Worm (Caenorhabditis elegans): Measurements from ENCODE around the gene Y53F4B.18.

The Y53F4B.18 gene

DNA sequence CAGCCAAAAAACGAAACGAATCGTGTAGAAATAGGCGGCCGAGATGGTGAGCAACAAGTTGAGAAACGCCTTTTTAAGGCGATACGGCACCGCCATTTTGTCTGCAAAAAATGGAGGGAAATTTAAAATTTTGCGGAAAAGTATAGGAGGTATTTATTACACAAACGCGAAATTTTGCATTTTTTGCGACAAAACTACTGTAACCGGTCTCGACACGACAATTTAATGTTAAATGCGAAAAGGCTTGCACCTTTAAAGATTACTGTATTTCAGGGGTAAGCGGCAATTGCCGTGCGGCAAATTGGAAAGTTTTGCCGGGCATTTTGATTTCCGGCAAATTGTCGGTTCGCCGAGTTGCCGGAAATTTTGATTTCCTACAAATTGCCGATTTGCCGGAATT lies at the start of gene Y53F4B.18:
Gene Y53F4B.18 (minus strand): TSS at position 101 of the 400 bp plus-strand sequence.
- TF ChIP-seq ceh-13 (GFP tag; optimal IDR thresholded peaks at IDR 0.05): no peak
- no peak for TF ChIP-seq ama-1 (optimal IDR thresholded peaks at IDR 0.05)
- TF ChIP-seq B0310.2 (tag; optimal IDR thresholded peaks at IDR 0.05): no peak
- no peak for TF ChIP-seq hnd-1 (tag; optimal IDR thresholded peaks at IDR 0.05)
- TF ChIP-seq pes-1 (GFP tag; IDR thresholded peaks at IDR 0.05): no peak
- TF ChIP-seq scrt-1 (GFP tag; IDR thresholded peaks at IDR 0.05): no peak
- no peak for TF ChIP-seq sea-1 (GFP tag; conservative IDR thresholded peaks at IDR 0.05)
- TF ChIP-seq tbx-11 (GFP tag; IDR thresholded peaks at IDR 0.05): no peak
- TF ChIP-seq F13C5.2 (tag; optimal IDR thresholded peaks at IDR 0.05): no peak

DNA sequence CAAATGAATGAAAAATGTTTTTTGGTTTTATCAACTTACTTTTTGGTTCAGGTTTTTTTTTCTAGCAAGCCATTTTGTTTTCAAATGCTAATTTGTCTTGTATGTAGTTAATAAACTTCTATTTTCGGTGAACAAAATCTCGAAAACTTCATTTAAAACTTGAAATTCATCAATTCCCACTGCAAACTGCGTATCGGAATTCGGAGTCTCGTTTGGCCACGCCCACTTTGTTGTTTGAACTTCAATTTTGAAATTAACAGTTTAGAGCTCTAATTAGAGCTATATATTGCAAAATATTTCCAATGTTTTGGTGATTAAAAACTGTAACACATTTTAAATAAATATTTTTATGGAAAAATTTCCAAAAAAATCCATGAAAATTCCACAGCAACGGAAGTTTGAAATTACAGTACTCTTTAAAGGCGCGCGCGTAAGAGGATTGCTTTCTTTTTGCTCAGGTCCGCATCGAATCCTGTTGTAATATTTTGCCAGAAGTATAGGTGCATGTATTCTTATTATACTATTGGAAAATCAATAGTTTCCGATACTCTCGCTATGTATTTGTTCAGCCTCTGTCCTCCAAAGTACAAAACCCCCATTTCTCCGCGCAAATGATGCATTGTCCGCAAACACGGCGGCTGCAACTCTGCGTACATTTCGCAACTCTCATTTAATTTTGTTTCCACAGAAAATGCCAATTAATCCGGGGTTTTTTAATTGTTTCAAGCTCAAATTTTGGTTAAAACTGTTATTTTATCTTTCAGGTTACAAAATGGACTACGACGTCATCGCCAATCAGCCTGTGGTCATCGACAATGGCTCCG lies 48.3 kb upstream of the Y53F4B.18 start, which contains the start of gene arp-1:
Gene arp-1 (plus strand): TSS at position 765 of the 824 bp plus-strand sequence.
- no peak for TF ChIP-seq F13C5.2 (tag; optimal IDR thresholded peaks at IDR 0.05)
- no peak for TF ChIP-seq tra-4 (tag; optimal IDR thresholded peaks at IDR 0.05)
- peak; percentile 35 for TF ChIP-seq hmg-4 (GFP tag; optimal IDR thresholded peaks at IDR 0.05)
- TF ChIP-seq ets-7 (tag; optimal IDR thresholded peaks at IDR 0.05): no peak

DNA sequence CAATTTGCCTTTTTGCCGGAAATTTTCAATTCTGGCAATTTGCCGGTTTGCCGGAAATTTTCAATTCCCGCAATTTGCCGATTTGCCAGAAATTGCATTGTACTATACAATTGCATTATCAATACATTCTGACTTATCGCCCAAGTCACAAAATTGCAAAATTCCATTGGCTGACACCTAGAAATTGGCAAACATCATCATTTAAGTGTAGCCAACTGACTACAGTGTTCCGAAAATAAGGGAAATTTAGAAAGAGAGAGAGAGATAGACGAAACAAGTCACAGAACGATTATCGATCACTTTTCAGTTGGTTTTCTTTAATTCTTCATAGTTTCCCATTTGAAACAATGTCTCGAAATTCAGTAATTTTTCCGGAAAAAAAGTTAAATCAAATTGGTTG lies 39.9 kb upstream of the Y53F4B.18 start:
- TF ChIP-seq pes-1 (GFP tag; IDR thresholded peaks at IDR 0.05) (no peak), F13C5.2 (tag; optimal IDR thresholded peaks at IDR 0.05) (no peak), sea-1 (GFP tag; conservative IDR thresholded peaks at IDR 0.05) (no peak), hmbx-1 (tag; optimal IDR thresholded peaks at IDR 0.05) (no peak), tbx-37 (GFP tag; conservative IDR thresholded peaks at IDR 0.05) (no peak), ceh-36 (tag; optimal IDR thresholded peaks at IDR 0.05) (no peak), hnd-1 (tag; optimal IDR thresholded peaks at IDR 0.05) (no peak), ets-7 (tag; optimal IDR thresholded peaks at IDR 0.05) (no peak), ama-1 (optimal IDR thresholded peaks at IDR 0.05) (no peak), tbx-11 (GFP tag; IDR thresholded peaks at IDR 0.05) (no peak), flt-1 (GFP tag; IDR thresholded peaks at IDR 0.05) (no peak), aly-1 (tag; optimal IDR thresholded peaks at IDR 0.05) (no peak), B0310.2 (tag; optimal IDR thresholded peaks at IDR 0.05) (no peak)

DNA sequence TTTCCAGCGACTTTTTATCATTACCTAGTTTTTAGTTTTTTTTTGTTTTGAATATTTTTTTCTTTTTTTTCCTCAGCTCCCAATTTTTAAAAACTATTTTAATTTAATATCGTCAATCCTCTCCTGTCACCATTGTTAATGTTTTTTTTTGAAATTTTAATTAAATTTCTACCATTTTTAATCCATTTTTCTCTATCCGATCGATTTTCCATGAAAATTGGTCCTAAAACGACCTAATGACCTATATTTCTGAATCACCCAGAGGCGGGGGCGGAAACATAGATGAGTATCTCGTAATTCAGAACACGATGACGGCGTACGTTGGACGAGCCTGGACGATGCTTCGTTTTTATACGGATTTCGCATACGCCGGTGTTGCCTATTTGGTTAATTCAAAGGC lies 38.4 kb upstream of the Y53F4B.18 start, which contains the start of gene Y53F4B.39:
Gene Y53F4B.39 (plus strand): TSS at position 301 of the 400 bp plus-strand sequence.
- TF ChIP-seq aly-1 (tag; optimal IDR thresholded peaks at IDR 0.05): no peak

DNA sequence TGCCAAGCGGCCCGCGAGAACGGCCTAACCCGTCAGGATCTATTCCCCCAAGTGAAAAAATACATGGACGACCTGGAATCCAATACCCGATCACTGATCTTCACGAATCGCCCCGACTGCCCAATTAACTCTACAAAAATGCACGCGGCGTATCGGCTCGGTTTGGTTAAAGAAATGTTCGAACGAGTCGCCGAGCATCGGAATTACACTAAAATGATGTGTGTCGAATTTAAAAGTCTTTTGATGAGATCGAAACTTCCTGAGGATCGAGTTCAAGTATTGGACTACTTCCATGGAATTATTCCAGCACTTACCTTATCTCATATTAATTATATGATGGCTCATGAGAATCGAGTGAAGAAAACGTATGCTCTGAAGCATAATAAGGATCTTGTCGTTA lies 35.7 kb upstream of the Y53F4B.18 start:
- TF ChIP-seq F13C5.2 (tag; optimal IDR thresholded peaks at IDR 0.05): no peak
- no peak for TF ChIP-seq tra-4 (tag; optimal IDR thresholded peaks at IDR 0.05)
- no peak for TF ChIP-seq hmbx-1 (tag; optimal IDR thresholded peaks at IDR 0.05)
- TF ChIP-seq hnd-1 (tag; optimal IDR thresholded peaks at IDR 0.05): no peak
- no peak for TF ChIP-seq ets-7 (tag; optimal IDR thresholded peaks at IDR 0.05)
- TF ChIP-seq ceh-13 (GFP tag; optimal IDR thresholded peaks at IDR 0.05): no peak
- no peak for TF ChIP-seq pes-1 (GFP tag; IDR thresholded peaks at IDR 0.05)
- no peak for TF ChIP-seq tbx-11 (GFP tag; IDR thresholded peaks at IDR 0.05)
- TF ChIP-seq sea-1 (GFP tag; conservative IDR thresholded peaks at IDR 0.05): no peak
- TF ChIP-seq ama-1 (optimal IDR thresholded peaks at IDR 0.05): no peak
- TF ChIP-seq tbx-37 (GFP tag; conservative IDR thresholded peaks at IDR 0.05): no peak
- no peak for TF ChIP-seq ceh-36 (tag; optimal IDR thresholded peaks at IDR 0.05)
- TF ChIP-seq aly-1 (tag; optimal IDR thresholded peaks at IDR 0.05): no peak
- TF ChIP-seq B0310.2 (tag; optimal IDR thresholded peaks at IDR 0.05): no peak

DNA sequence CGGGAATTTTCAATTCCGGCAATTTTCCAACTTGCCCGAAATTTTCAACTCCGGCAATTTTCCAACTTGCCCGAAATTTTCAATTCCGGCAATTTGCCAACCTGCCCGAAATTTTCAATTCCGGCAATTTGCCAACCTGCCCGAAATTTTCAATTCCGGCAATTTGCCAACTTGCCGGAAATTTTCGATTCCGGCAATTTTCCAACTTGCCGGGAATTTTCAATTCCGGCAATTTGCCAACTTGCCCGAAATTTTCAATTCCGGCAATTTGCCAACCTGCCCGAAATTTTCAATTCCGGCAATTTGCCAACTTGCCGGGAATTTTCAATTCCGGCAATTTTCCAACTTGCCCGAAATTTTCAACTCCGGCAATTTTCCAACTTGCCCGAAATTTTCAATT lies 24.9 kb upstream of the Y53F4B.18 start:
- 0 out of 2 replicates have a peak, but pooled peaks have one; percentile 51 for TF ChIP-seq scrt-1 (GFP tag; IDR thresholded peaks at IDR 0.05)
- TF ChIP-seq pes-1 (GFP tag; IDR thresholded peaks at IDR 0.05): peak; percentile 12; the same call in 1 of the 2 replicates

DNA sequence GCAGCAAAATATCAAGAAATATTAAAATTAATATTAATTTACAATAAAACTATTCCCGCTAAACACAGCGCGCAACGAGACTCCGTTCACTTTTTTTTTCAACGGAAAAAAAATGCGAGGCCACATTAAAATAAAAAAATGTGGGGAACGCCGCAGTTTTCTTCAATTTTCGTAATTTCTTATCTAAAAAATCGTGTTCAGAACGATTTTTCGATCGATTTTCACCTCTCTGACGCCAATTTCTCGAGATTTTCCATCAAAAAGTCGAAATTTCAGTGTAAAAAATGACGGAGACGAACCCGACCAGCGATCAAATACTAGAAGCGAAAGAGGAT lies 18.4 kb upstream of the Y53F4B.18 start, which contains the start of gene Y53F4B.21:
Gene Y53F4B.21 (plus strand): TSS at position 285 of the 335 bp plus-strand sequence.
- TF ChIP-seq pes-1 (GFP tag; IDR thresholded peaks at IDR 0.05): no peak

DNA sequence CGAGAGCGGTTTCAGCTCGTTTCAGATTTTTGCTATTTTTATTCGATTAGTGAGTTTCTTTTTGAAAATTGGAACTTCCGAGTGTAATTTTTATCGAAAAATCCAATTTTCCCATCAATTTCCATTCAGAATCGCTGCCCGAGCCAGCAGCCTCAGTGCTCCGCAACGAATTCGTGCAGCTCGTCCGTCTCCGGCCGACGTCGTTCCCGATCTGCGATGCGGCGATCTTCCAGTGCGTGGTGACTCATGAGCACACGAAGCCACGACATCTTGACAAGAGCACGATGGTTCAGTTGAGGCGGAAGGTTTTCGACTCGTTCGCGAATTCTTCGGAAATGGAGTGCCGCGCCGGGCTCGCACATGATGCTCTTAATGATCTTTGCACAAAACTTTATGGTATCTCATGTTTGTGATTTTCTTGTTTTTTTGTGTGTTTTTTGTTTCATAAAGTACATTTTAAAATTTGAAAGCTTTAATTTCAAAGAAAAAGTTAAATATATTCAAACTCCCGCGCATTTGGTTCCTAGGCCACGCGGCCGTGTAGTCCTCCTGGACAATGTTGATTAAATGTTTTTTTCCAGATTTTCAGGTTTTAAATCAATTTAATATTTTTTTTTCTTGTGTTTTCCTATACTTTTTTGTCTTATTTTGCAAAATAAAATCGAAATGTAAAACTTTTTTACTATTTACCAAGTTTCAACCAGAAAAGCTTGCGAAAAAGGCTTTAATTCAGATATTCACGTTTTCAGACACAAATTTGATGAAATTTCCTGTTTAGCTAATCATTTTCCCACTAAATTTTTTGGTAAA lies 17.8 kb upstream of the Y53F4B.18 start:
- no peak for TF ChIP-seq ceh-36 (tag; optimal IDR thresholded peaks at IDR 0.05)
- TF ChIP-seq ceh-13 (GFP tag; optimal IDR thresholded peaks at IDR 0.05): no peak
- peak; percentile 57; the same call in 1 of the 2 replicates for TF ChIP-seq pes-1 (GFP tag; IDR thresholded peaks at IDR 0.05)
- TF ChIP-seq flt-1 (GFP tag; IDR thresholded peaks at IDR 0.05): no peak
- no peak for TF ChIP-seq ama-1 (optimal IDR thresholded peaks at IDR 0.05)
- no peak for TF ChIP-seq tra-4 (tag; optimal IDR thresholded peaks at IDR 0.05)
- no peak for TF ChIP-seq hmg-4 (GFP tag; optimal IDR thresholded peaks at IDR 0.05)
- no peak for TF ChIP-seq sea-1 (GFP tag; conservative IDR thresholded peaks at IDR 0.05)
- TF ChIP-seq hmbx-1 (tag; optimal IDR thresholded peaks at IDR 0.05): no peak
- no peak for TF ChIP-seq scrt-1 (GFP tag; IDR thresholded peaks at IDR 0.05)
- no peak for TF ChIP-seq F13C5.2 (tag; optimal IDR thresholded peaks at IDR 0.05)
- no peak for TF ChIP-seq hnd-1 (tag; optimal IDR thresholded peaks at IDR 0.05)
- TF ChIP-seq tbx-37 (GFP tag; conservative IDR thresholded peaks at IDR 0.05): peak; percentile 38; the same call in 1 of the 2 replicates
- TF ChIP-seq B0310.2 (tag; optimal IDR thresholded peaks at IDR 0.05): no peak
- no peak for TF ChIP-seq aly-1 (tag; optimal IDR thresholded peaks at IDR 0.05)
- no peak for TF ChIP-seq ets-7 (tag; optimal IDR thresholded peaks at IDR 0.05)
- no peak for TF ChIP-seq tbx-11 (GFP tag; IDR thresholded peaks at IDR 0.05)
